Fruit fly (Drosophila melanogaster): ENCODE measurements around the gene dj.
A peak's percentile ranks its signal among the peaks of the same experiment; 100 is the strongest.

The dj gene

dm6 chr3R:7083750-7084149, 24.6 kb downstream of the dj start:
- TF ChIP-seq Rel (GFP tag; optimal IDR thresholded peaks at IDR 0.05): no peak
- TF ChIP-seq Rel (tag; optimal IDR thresholded peaks at IDR 0.05): peak; percentile 91
- TF ChIP-seq fru (GFP tag; optimal IDR thresholded peaks at IDR 0.05): no peak
- no peak for TF ChIP-seq CG32264 (GFP tag; optimal IDR thresholded peaks at IDR 0.05)
- TF ChIP-seq dl (GFP tag; optimal IDR thresholded peaks at IDR 0.05; ENCODE audit: insufficient read depth in 1 of 2, partially characterized antibody in 2 of 2): no peak
- TF ChIP-seq jim (GFP tag; optimal IDR thresholded peaks at IDR 0.05): no peak
- no peak for TF ChIP-seq Myc (optimal IDR thresholded peaks at IDR 0.05)
- no peak for TF ChIP-seq dmrt93B (GFP tag; optimal IDR thresholded peaks at IDR 0.05)
- no peak for TF ChIP-seq sage (GFP tag; optimal IDR thresholded peaks at IDR 0.05)
- TF ChIP-seq Hr83 (GFP tag; optimal IDR thresholded peaks at IDR 0.05; ENCODE audit: poor library complexity, severe bottlenecking): no peak

dm6 chr3R:7085455-7085854, 26.3 kb downstream of the dj start:
- TF ChIP-seq Rel (GFP tag; optimal IDR thresholded peaks at IDR 0.05) (no peak), Rel (tag; optimal IDR thresholded peaks at IDR 0.05) (peak; percentile 44), Dfd (GFP tag; optimal IDR thresholded peaks at IDR 0.05) (no peak)

dm6 chr3R:7085983-7086376, 26.9 kb downstream of the dj start, which contains the start of gene Tailor:
Tailor (minus strand) TSS chr3R:7086083.
- TF ChIP-seq lola (GFP tag; optimal IDR thresholded peaks at IDR 0.05) (no peak), psq (GFP tag; optimal IDR thresholded peaks at IDR 0.05) (no peak), Hr78 (GFP tag; optimal IDR thresholded peaks at IDR 0.05) (no peak), rgr (GFP tag; optimal IDR thresholded peaks at IDR 0.05) (no peak), Hr83 (GFP tag; optimal IDR thresholded peaks at IDR 0.05; ENCODE audit: poor library complexity, severe bottlenecking) (no peak), usp (GFP tag; optimal IDR thresholded peaks at IDR 0.05) (no peak), h (GFP tag; optimal IDR thresholded peaks at IDR 0.05) (no peak), Mio (GFP tag; optimal IDR thresholded peaks at IDR 0.05) (no peak), Dfd (GFP tag; optimal IDR thresholded peaks at IDR 0.05) (no peak), br (GFP tag; optimal IDR thresholded peaks at IDR 0.05) (no peak), dl (GFP tag; optimal IDR thresholded peaks at IDR 0.05; ENCODE audit: insufficient read depth in 1 of 2, partially characterized antibody in 2 of 2) (no peak), sv (GFP tag; optimal IDR thresholded peaks at IDR 0.05) (no peak)

dm6 chr3R:7086377-7087200, 27.5 kb downstream of the dj start, which contains the start of gene alphaTub84B:
alphaTub84B (plus strand) TSS chr3R:7086599.
- TF ChIP-seq Jra (GFP tag; optimal IDR thresholded peaks at IDR 0.05) (peak; percentile 86), fru (GFP tag; optimal IDR thresholded peaks at IDR 0.05) (peak; percentile 70), CG9705 (GFP tag; optimal IDR thresholded peaks at IDR 0.05) (no peak), Abd-B (GFP tag; optimal IDR thresholded peaks at IDR 0.05) (no peak), rgr (GFP tag; optimal IDR thresholded peaks at IDR 0.05) (peak; percentile 74), sv (GFP tag; optimal IDR thresholded peaks at IDR 0.05) (peak; percentile 52), psq (GFP tag; optimal IDR thresholded peaks at IDR 0.05) (peak; percentile 48), Rel (GFP tag; optimal IDR thresholded peaks at IDR 0.05) (no peak), Rel (tag; optimal IDR thresholded peaks at IDR 0.05) (peak; percentile 88), GATAd (GFP tag; optimal IDR thresholded peaks at IDR 0.05) (no peak), foxo (GFP tag; optimal IDR thresholded peaks at IDR 0.05) (peak in 1 of 2 experiments; percentile 71), HLH106 (tag; optimal IDR thresholded peaks at IDR 0.05) (peak; percentile 19), h (GFP tag; optimal IDR thresholded peaks at IDR 0.05) (peak; percentile 86), Dfd (GFP tag; optimal IDR thresholded peaks at IDR 0.05) (no peak), ey (GFP tag; optimal IDR thresholded peaks at IDR 0.05) (peak; percentile 29), Vsx2 (GFP tag; optimal IDR thresholded peaks at IDR 0.05; ENCODE audit: partially characterized antibody) (no peak), dmrt93B (GFP tag; optimal IDR thresholded peaks at IDR 0.05) (no peak), Hnf4 (GFP tag; optimal IDR thresholded peaks at IDR 0.05) (peak; percentile 91), br (GFP tag; optimal IDR thresholded peaks at IDR 0.05) (peak; percentile 78), dsf (GFP tag; optimal IDR thresholded peaks at IDR 0.05; ENCODE audit: borderline replicate concordance) (no peak), usp (GFP tag; optimal IDR thresholded peaks at IDR 0.05) (no peak), pan (optimal IDR thresholded peaks at IDR 0.05) (no peak), Myc (optimal IDR thresholded peaks at IDR 0.05) (peak; percentile 59), CrebA (GFP tag; optimal IDR thresholded peaks at IDR 0.05; ENCODE audit: borderline replicate concordance) (no peak), Dif (GFP tag; optimal IDR thresholded peaks at IDR 0.05; ENCODE audit: partially characterized antibody) (peak; percentile 87), lola (GFP tag; optimal IDR thresholded peaks at IDR 0.05) (no peak), tai (GFP tag; optimal IDR thresholded peaks at IDR 0.05) (no peak), Hr78 (GFP tag; optimal IDR thresholded peaks at IDR 0.05) (no peak), Hr83 (GFP tag; optimal IDR thresholded peaks at IDR 0.05; ENCODE audit: poor library complexity, severe bottlenecking) (peak; percentile 94), sage (GFP tag; optimal IDR thresholded peaks at IDR 0.05) (peak; percentile 55), woc (GFP tag; optimal IDR thresholded peaks at IDR 0.05) (peak; percentile 42), brk (GFP tag; optimal IDR thresholded peaks at IDR 0.05) (peak; percentile 21), Sp1 (GFP tag; optimal IDR thresholded peaks at IDR 0.05) (peak; percentile 76), Mio (GFP tag; optimal IDR thresholded peaks at IDR 0.05) (no peak), jim (GFP tag; optimal IDR thresholded peaks at IDR 0.05) (peak; percentile 84), N (GFP tag; optimal IDR thresholded peaks at IDR 0.05) (no peak), dl (GFP tag; optimal IDR thresholded peaks at IDR 0.05; ENCODE audit: insufficient read depth in 1 of 2, partially characterized antibody in 2 of 2) (peak; percentile 9 to 27), CG32264 (GFP tag; optimal IDR thresholded peaks at IDR 0.05) (no peak), OdsH (GFP tag; optimal IDR thresholded peaks at IDR 0.05) (peak; percentile 66)

Measured in whole organism, wandering third instar larva.